Fruit fly (Drosophila melanogaster) whole organism, adult: ENCODE data around the gene ebd2.

Source experiments
- CG11617 ChIP-seq: fragments of 200-800 bp; sonication (Bioruptor generic); optimal IDR thresholded peaks from 2 replicates; lab custom pipeline; 2017; ENCODE audit warnings: mild to moderate bottlenecking, missing biosample characterization, missing genetic modification reagents, missing genetic modification characterization
- CG12768 ChIP-seq: fragments of 200-800 bp; sonication (Bioruptor generic); optimal IDR thresholded peaks from 2 replicates; lab custom pipeline; 2017; ENCODE audit warnings: missing biosample characterization, missing genetic modification characterization, mild to moderate bottlenecking, moderate library complexity, missing genetic modification reagents
- CG14711 ChIP-seq: fragments of 200-800 bp; sonication (Bioruptor generic); optimal IDR thresholded peaks from 2 replicates; lab custom pipeline; 2018; ENCODE audit warnings: missing biosample characterization, mild to moderate bottlenecking, missing genetic modification characterization, moderate library complexity
- CG1620 ChIP-seq: fragments of 200-800 bp; sonication (Bioruptor generic); optimal IDR thresholded peaks from 2 replicates; lab custom pipeline; 2016; ENCODE audit warnings: missing biosample characterization, missing genetic modification characterization
- CG33017 ChIP-seq: fragments of 200-800 bp; sonication (Bioruptor generic); optimal IDR thresholded peaks from 2 replicates; lab custom pipeline; 2018; ENCODE audit warnings: missing biosample characterization, mild to moderate bottlenecking, missing genetic modification characterization, moderate library complexity
- CG5204 ChIP-seq: fragments of 200-800 bp; sonication (Bioruptor generic); optimal IDR thresholded peaks from 2 replicates; lab custom pipeline; 2016; ENCODE audit warnings: missing biosample characterization, missing genetic modification characterization
- CG7101 ChIP-seq: fragments of 200-800 bp; sonication (Bioruptor generic); optimal IDR thresholded peaks from 2 replicates; lab custom pipeline; 2018; ENCODE audit warnings: missing biosample characterization, mild to moderate bottlenecking, missing genetic modification characterization, moderate library complexity
- Clk ChIP-seq: fragments of 200-800 bp; sonication (Bioruptor generic); optimal IDR thresholded peaks from 2 replicates; lab custom pipeline; 2017; ENCODE audit warnings: missing biosample characterization, missing genetic modification characterization
- Crg-1 ChIP-seq: fragments of 200-800 bp; sonication (Bioruptor generic); optimal IDR thresholded peaks from 2 replicates; lab custom pipeline; 2016; ENCODE audit warnings: missing biosample characterization, missing genetic modification characterization
- Hr96 ChIP-seq: fragments of 200-800 bp; sonication (Bioruptor generic); optimal IDR thresholded peaks from 2 replicates; lab custom pipeline; 2016; ENCODE audit warnings: missing biosample characterization, missing genetic modification characterization
- Mnt ChIP-seq: fragments of 200-800 bp; sonication (Bioruptor generic); optimal IDR thresholded peaks from 2 replicates; lab custom pipeline; 2016; ENCODE audit warnings: missing biosample characterization, mild to moderate bottlenecking, missing genetic modification characterization
- bab1 ChIP-seq: fragments of 200-800 bp; sonication (Bioruptor generic); optimal IDR thresholded peaks from 3 replicates; lab custom pipeline; 2019; ENCODE audit warnings: missing biosample characterization, mild to moderate bottlenecking, missing genetic modification characterization, moderate library complexity
- cic ChIP-seq: fragments of 200-800 bp; sonication (Bioruptor generic); optimal IDR thresholded peaks from 2 replicates; lab custom pipeline; 2017; ENCODE audit warnings: missing biosample characterization, mild to moderate bottlenecking, missing genetic modification characterization, moderate library complexity
- cnc ChIP-seq, 2 experiments: fragments of >200 bp; optimal IDR thresholded peaks; 2 replicates each; lab custom pipeline; 2017
- kay ChIP-seq: fragments of 200-800 bp; sonication (Bioruptor generic); peaks from one replicate; lab custom pipeline; 2016; ENCODE audit warnings: missing biosample characterization, missing genetic modification characterization, borderline replicate concordance
- ovo ChIP-seq: fragments of 200-800 bp; sonication (Bioruptor generic); optimal IDR thresholded peaks from 2 replicates; lab custom pipeline; 2016; ENCODE audit warnings: missing biosample characterization, missing genetic modification characterization
- pad ChIP-seq: fragments of 200-800 bp; sonication (Bioruptor generic); optimal IDR thresholded peaks from 3 replicates; lab custom pipeline; 2017; ENCODE audit warnings: missing biosample characterization, missing genetic modification characterization, mild to moderate bottlenecking, moderate library complexity, missing genetic modification reagents
- tj ChIP-seq: fragments of 200-800 bp; sonication (Bioruptor generic); optimal IDR thresholded peaks from 3 replicates; lab custom pipeline; 2017; ENCODE audit warnings: missing biosample characterization, mild to moderate bottlenecking, missing genetic modification characterization, moderate library complexity
- toe ChIP-seq: fragments of 200-800 bp; sonication (Bioruptor generic); optimal IDR thresholded peaks from 2 replicates; lab custom pipeline; 2016; ENCODE audit warnings: missing biosample characterization, missing genetic modification characterization

ebd2 gene

DNA sequence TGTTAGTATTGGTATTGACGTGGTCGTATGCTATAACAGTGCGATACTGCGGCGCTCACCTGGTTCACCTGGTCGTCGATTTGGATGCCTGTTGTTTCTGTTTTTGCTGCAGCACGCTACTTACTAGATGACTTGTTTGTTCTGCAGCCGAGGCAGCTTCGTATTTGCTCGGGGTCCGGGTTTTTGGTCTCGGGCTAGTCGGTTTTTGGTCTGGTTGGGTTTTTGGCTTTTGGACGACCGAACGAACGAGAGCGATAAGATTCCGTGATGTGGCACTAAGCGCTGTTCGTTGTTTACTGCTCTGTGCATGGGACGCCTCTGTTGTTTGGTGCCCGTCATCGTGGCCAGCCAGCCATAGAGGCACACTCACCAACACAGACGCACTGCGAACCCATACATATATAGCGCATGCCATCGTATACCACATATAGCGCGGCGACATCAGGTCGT, at the start of gene ebd2:
Gene ebd2 (minus strand): TSS at position 306 of the 450 bp plus-strand sequence.
- TF ChIP-seq pad (GFP tag; lab: Kevin White, UChicago) (no peak), CG5204 (GFP tag; lab: Kevin White, UChicago) (no peak), bab1 (GFP tag; lab: Kevin White, UChicago) (no peak), tj (GFP tag; lab: Kevin White, UChicago) (no peak), CG12768 (no peak), Hr96 (GFP tag; lab: Kevin White, UChicago) (peak; percentile 39), cic (GFP tag; lab: Kevin White, UChicago) (peak; percentile 18), Mnt (no peak), cnc (optimal IDR thresholded peaks at IDR 0.05; lab: Kevin White, UChicago) (no peak), CG7101 (tag; lab: Kevin White, UChicago) (no peak), CG11617 (GFP tag; lab: Kevin White, UChicago) (no peak)

- no peak for TF ChIP-seq Crg-1 (GFP tag; lab: Kevin White, UChicago)
- TF ChIP-seq tj (GFP tag; lab: Kevin White, UChicago): peak; percentile 73
- no peak for TF ChIP-seq bab1 (GFP tag; lab: Kevin White, UChicago)
- TF ChIP-seq CG1620: no peak
- no peak for TF ChIP-seq CG5204 (GFP tag; lab: Kevin White, UChicago)
- TF ChIP-seq kay (GFP tag; lab: Kevin White, UChicago): peak; percentile 73
- no peak for TF ChIP-seq ovo (GFP tag; lab: Kevin White, UChicago)
- TF ChIP-seq pad (GFP tag; lab: Kevin White, UChicago): no peak
- no peak for TF ChIP-seq Clk
- no peak for TF ChIP-seq toe (GFP tag; lab: Kevin White, UChicago)
Measured at dm6 chr3L:21398156-21398555, 49.1 kb upstream of the ebd2 start.

- TF ChIP-seq bab1 (GFP tag; lab: Kevin White, UChicago): no peak
- peak; percentile 41 for TF ChIP-seq kay (GFP tag; lab: Kevin White, UChicago)
Measured at dm6 chr3L:21390431-21390830, 41.3 kb upstream of the ebd2 start.

DNA sequence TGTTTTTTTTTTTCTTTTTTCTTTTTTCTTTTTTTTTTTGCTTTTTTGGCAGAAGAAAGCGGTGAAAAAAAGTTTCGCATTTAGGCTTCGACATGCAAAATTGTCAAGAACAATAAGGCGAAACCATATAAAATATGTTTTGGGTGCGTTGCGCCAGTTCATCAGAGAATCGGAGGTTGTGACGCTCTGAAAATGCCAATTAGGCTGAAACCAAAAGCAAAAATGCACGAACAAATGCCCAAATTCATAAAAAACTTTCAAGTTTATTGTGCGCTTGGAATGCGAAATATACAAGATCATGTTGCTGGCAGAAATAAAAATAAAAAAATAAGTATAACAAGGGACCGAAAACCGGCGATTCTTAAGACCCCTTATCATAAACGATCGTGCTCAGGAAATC, 40.7 kb upstream of the ebd2 start:
- TF ChIP-seq CG12768 (no peak), Mnt (no peak), bab1 (GFP tag; lab: Kevin White, UChicago) (no peak), tj (GFP tag; lab: Kevin White, UChicago) (peak; percentile 93), CG33017 (tag; lab: Kevin White, UChicago) (no peak)

DNA sequence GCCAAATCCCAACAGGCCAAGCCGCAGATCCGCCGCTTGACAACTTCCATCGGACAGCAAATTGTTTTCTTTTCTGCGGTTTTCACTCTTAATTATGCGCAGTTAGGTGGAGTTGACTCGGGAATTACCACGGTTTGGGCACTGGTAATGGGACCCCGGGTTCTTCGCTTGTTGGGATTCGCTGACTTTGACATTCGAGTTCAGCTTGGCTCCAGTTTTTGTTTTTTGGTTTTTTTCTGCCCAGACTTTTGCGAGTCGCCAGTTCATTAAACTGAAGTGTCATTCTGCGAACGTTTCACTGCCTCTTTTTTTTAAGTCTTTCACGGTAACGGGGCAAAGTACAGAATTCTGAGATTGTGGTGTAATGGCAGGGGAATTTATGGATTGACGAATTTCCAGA, 39.7 kb upstream of the ebd2 start:
- peak; percentile 97 for TF ChIP-seq tj (GFP tag; lab: Kevin White, UChicago)
- TF ChIP-seq CG11617 (GFP tag; lab: Kevin White, UChicago): no peak

DNA sequence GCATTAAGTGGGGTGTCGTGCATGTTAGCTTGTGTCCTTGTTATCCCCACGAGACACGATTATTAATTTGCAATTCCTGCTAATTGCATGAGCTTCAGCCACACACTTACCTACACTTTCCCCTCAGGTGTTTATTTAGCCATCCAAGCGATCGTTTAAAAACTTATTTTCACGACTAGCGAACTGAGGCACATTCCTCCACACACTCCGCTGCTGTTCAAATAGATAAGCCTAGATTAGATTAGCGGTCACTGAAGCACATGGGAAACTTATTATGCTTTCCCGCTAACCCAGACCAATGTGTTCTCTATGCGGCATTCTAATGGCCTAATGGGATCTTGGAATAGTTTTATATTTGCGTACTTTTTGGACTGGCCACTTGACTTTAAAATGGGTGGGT, 37.8 kb upstream of the ebd2 start:
- peak; percentile 25 for TF ChIP-seq Mnt
- TF ChIP-seq ovo (GFP tag; lab: Kevin White, UChicago): peak; percentile 17
- TF ChIP-seq cic (GFP tag; lab: Kevin White, UChicago): peak; percentile 57
- no peak for TF ChIP-seq pad (GFP tag; lab: Kevin White, UChicago)

dm6 chr3L:21385699-21386098, 36.6 kb upstream of the ebd2 start:
- TF ChIP-seq Clk: no peak
- no peak for TF ChIP-seq CG5204 (GFP tag; lab: Kevin White, UChicago)
- no peak for TF ChIP-seq ovo (GFP tag; lab: Kevin White, UChicago)
- TF ChIP-seq cic (GFP tag; lab: Kevin White, UChicago): no peak
- TF ChIP-seq Crg-1 (GFP tag; lab: Kevin White, UChicago): no peak
- TF ChIP-seq tj (GFP tag; lab: Kevin White, UChicago): no peak
- TF ChIP-seq CG11617 (GFP tag; lab: Kevin White, UChicago): no peak
- TF ChIP-seq CG33017 (tag; lab: Kevin White, UChicago): no peak
- no peak for TF ChIP-seq toe (GFP tag; lab: Kevin White, UChicago)
- TF ChIP-seq pad (GFP tag; lab: Kevin White, UChicago): no peak
- no peak for TF ChIP-seq CG7101 (tag; lab: Kevin White, UChicago)
- TF ChIP-seq bab1 (GFP tag; lab: Kevin White, UChicago): no peak
- no peak for TF ChIP-seq CG12768
- no peak for TF ChIP-seq CG14711 (tag; lab: Kevin White, UChicago)
- no peak for TF ChIP-seq Mnt

DNA sequence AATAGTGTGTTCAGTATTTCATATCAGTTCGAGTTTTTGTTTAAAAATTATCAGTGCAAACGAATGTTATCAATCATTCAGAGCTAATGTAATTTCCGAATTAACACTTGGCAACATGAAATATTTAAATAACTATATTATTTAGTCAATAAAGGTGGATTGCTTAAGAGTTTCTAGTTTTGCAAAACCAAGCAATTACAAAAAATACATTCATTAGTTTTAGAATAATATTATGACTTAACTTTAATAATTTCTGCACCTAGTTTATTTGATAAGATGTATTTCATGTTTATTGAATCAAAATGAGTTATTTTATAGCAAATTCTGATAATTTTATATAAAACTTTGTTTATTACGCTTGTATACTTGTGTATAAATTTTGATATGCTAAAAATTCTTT, 34.4 kb upstream of the ebd2 start:
- peak; percentile 28 for TF ChIP-seq CG7101 (tag; lab: Kevin White, UChicago)
- TF ChIP-seq CG33017 (tag; lab: Kevin White, UChicago): peak; percentile 37
- TF ChIP-seq cnc (optimal IDR thresholded peaks at IDR 0.05; lab: Kevin White, UChicago): no peak
- TF ChIP-seq CG14711 (tag; lab: Kevin White, UChicago): peak; percentile 54
